Worm (Caenorhabditis elegans) whole organism, L2 larva: ENCODE data around the gene C05A9.2.

Source experiments
- ama-1 ChIP-seq: fragments of 150-350 bp; optimal IDR thresholded peaks from 2 replicates; lab custom pipeline; 2018; ENCODE audit warnings: inconsistent platforms
- lsy-2 ChIP-seq, 2 experiments: fragments of 150-350 bp in 1 of 2; sonication (generic microtip) in 1 of 2; optimal IDR thresholded peaks; 2 replicates each; lab custom pipeline; 2014 to 2017; ENCODE audit warnings: missing biosample characterization in 2 of 2, missing genetic modification characterization in 2 of 2
- nhr-77 ChIP-seq: fragments of 150-350 bp; optimal IDR thresholded peaks from 2 replicates; lab custom pipeline; 2014; ENCODE audit warnings: missing biosample characterization, missing genetic modification characterization
- ztf-11 ChIP-seq: sonication (generic microtip); optimal IDR thresholded peaks from 2 replicates; lab custom pipeline; 2017; ENCODE audit warnings: missing biosample characterization, missing genetic modification characterization

- TF ChIP-seq ztf-11 (tag; lab: Kevin White, UChicago) (no peak), ama-1 (lab: Kevin White, UChicago) (no peak), lsy-2 (tag; optimal IDR thresholded peaks at IDR 0.05; lab: Kevin White, UChicago) (no peak), nhr-77 (tag; lab: Kevin White, UChicago) (no peak)
Observed at ce11 chrX:10890456-10890855, 46.0 kb upstream of the C05A9.2 start, which contains the start of gene F47B10.5.
